Fruit fly (Drosophila melanogaster) whole organism, embryonic: Measurements from ENCODE around the gene CG18581.

Source experiments
- Adf1 ChIP-seq: fragments of 200-800 bp; sonication (Bioruptor generic); IDR thresholded peaks from 2 replicates; pipeline ENCODE4 v1.3.6; 2022; ENCODE audit warnings: missing biosample characterization, missing genetic modification characterization
- CG10462 ChIP-seq: fragments of 200-800 bp; sonication (Bioruptor generic); optimal IDR thresholded peaks from 2 replicates; lab custom pipeline; 2016; ENCODE audit warnings: missing biosample characterization, missing genetic modification characterization
- CG11696 ChIP-seq: fragments of 200-800 bp; sonication (Bioruptor generic); IDR thresholded peaks from 2 replicates; pipeline ENCODE4 v1.3.6; 2022; ENCODE audit warnings: missing biosample characterization, missing genetic modification characterization
- CG13775 ChIP-seq: fragments of 200-800 bp; sonication (Bioruptor generic); optimal IDR thresholded peaks from 3 replicates; lab custom pipeline; 2017; ENCODE audit warnings: missing biosample characterization, mild to moderate bottlenecking, missing genetic modification characterization
- CG14014 ChIP-seq: fragments of 200-800 bp; sonication (Bioruptor generic); IDR thresholded peaks from 2 replicates; pipeline ENCODE4 v1.3.6; 2022; ENCODE audit warnings: missing biosample characterization, missing genetic modification characterization
- CG14441 ChIP-seq: fragments of 200-800 bp; sonication (Bioruptor generic); IDR thresholded peaks from 2 replicates; pipeline ENCODE4 v1.3.6; 2022; ENCODE audit warnings: missing biosample characterization, missing genetic modification characterization
- CG14965 ChIP-seq: fragments of 200-800 bp; sonication (Bioruptor generic); optimal IDR thresholded peaks from 2 replicates; lab custom pipeline; 2016; ENCODE audit warnings: missing biosample characterization, missing genetic modification characterization, borderline replicate concordance
- CG1647 ChIP-seq: fragments of 200-800 bp; sonication (Bioruptor generic); optimal IDR thresholded peaks from 3 replicates; lab custom pipeline; 2016; ENCODE audit warnings: missing biosample characterization, missing genetic modification characterization
- CG16863 ChIP-seq: fragments of 200-800 bp; sonication (Bioruptor generic); optimal IDR thresholded peaks from 3 replicates; lab custom pipeline; 2016; ENCODE audit warnings: missing biosample characterization, missing genetic modification characterization
- CG17186 ChIP-seq: fragments of 200-800 bp; sonication (Bioruptor generic); optimal IDR thresholded peaks from 3 replicates; lab custom pipeline; 2017; ENCODE audit warnings: missing biosample characterization, missing genetic modification reagents, missing genetic modification characterization
- CG18262 ChIP-seq: fragments of 200-800 bp; optimal IDR thresholded peaks from 3 replicates; lab custom pipeline; 2019; ENCODE audit warnings: missing biosample characterization, mild to moderate bottlenecking, missing genetic modification characterization, moderate library complexity
- CG2116 ChIP-seq: fragments of 200-800 bp; sonication (Bioruptor generic); optimal IDR thresholded peaks from 3 replicates; lab custom pipeline; 2018; ENCODE audit warnings: missing biosample characterization, mild to moderate bottlenecking, missing genetic modification characterization
- CG2129 ChIP-seq: fragments of 200-800 bp; sonication (Bioruptor generic); IDR thresholded peaks from 2 replicates; pipeline ENCODE4 v1.3.6; 2022; ENCODE audit warnings: missing biosample characterization, missing genetic modification characterization; ENCODE audit not compliant: partially characterized antibody
- CG2712 ChIP-seq: fragments of 200-800 bp; optimal IDR thresholded peaks from 3 replicates; lab custom pipeline; 2019; ENCODE audit warnings: missing biosample characterization, mild to moderate bottlenecking, missing genetic modification characterization, moderate library complexity
- CG3838 ChIP-seq: fragments of 200-800 bp; sonication (Bioruptor generic); optimal IDR thresholded peaks from 3 replicates; lab custom pipeline; 2016; ENCODE audit warnings: missing biosample characterization, missing genetic modification characterization
- CG3847 ChIP-seq: fragments of 200-800 bp; sonication (Bioruptor generic); IDR thresholded peaks from 2 replicates; pipeline ENCODE4 v1.3.6; 2022; ENCODE audit warnings: missing biosample characterization, missing genetic modification characterization
- CG5245 ChIP-seq: fragments of 200-800 bp; sonication (Bioruptor generic); optimal IDR thresholded peaks from 3 replicates; lab custom pipeline; 2016; ENCODE audit warnings: missing biosample characterization, missing genetic modification characterization
- CG6813 ChIP-seq: fragments of 200-800 bp; sonication (Bioruptor generic); optimal IDR thresholded peaks from 2 replicates; lab custom pipeline; 2017; ENCODE audit warnings: missing biosample characterization, missing genetic modification characterization, mild to moderate bottlenecking, moderate library complexity, missing genetic modification reagents
- CG8765 ChIP-seq: fragments of 200-800 bp; sonication (Bioruptor generic); IDR thresholded peaks from 2 replicates; pipeline ENCODE4 v1.3.6; 2022; ENCODE audit warnings: missing biosample characterization, missing genetic modification characterization
- Dref ChIP-seq: fragments of 200-800 bp; sonication (Bioruptor generic); IDR thresholded peaks from 2 replicates; pipeline ENCODE4 v1.3.6; 2022; ENCODE audit warnings: missing biosample characterization, missing genetic modification characterization
- HLH4C ChIP-seq: fragments of 200-800 bp; sonication (Bioruptor generic); IDR thresholded peaks from 3 replicates; pipeline ENCODE4 v1.3.6; 2022; ENCODE audit warnings: missing biosample characterization, missing genetic modification characterization; ENCODE audit not compliant: partially characterized antibody
- Hand ChIP-seq: fragments of 200-800 bp; sonication (Bioruptor generic); optimal IDR thresholded peaks from 2 replicates; lab custom pipeline; 2017; ENCODE audit warnings: mild to moderate bottlenecking, missing biosample characterization, missing genetic modification reagents, missing genetic modification characterization
- Hr39 ChIP-seq: fragments of >200 bp; optimal IDR thresholded peaks from 2 replicates; lab custom pipeline; 2017
- Kr ChIP-seq: fragments of 200-800 bp; sonication (Bioruptor generic); optimal IDR thresholded peaks from 2 replicates; lab custom pipeline; 2017; ENCODE audit warnings: missing biosample characterization, mild to moderate bottlenecking, missing genetic modification characterization
- Lim3 ChIP-seq: fragments of 200-800 bp; sonication (Bioruptor generic); IDR thresholded peaks from 2 replicates; pipeline ENCODE4 v1.3.6; 2022; ENCODE audit warnings: missing biosample characterization, missing genetic modification characterization
- Ptx1 ChIP-seq: fragments of 200-800 bp; sonication (Bioruptor generic); IDR thresholded peaks from 2 replicates; pipeline ENCODE4 v1.3.6; 2022; ENCODE audit warnings: missing biosample characterization, missing genetic modification characterization
- Sin3A ChIP-seq: fragments of >200 bp; optimal IDR thresholded peaks from 2 replicates; lab custom pipeline; 2018
- Sox100B ChIP-seq: fragments of 200-800 bp; sonication (Bioruptor generic); optimal IDR thresholded peaks from 3 replicates; lab custom pipeline; 2018; ENCODE audit warnings: missing biosample characterization, mild to moderate bottlenecking, missing genetic modification characterization
- Xbp1 ChIP-seq: fragments of 200-800 bp; sonication (Bioruptor generic); optimal IDR thresholded peaks from 3 replicates; lab custom pipeline; 2016; ENCODE audit warnings: missing biosample characterization, mild to moderate bottlenecking, missing genetic modification characterization
- ac ChIP-seq: fragments of 200-800 bp; sonication (Bioruptor generic); optimal IDR thresholded peaks from 3 replicates; lab custom pipeline; 2017; ENCODE audit warnings: missing biosample characterization, mild to moderate bottlenecking, missing genetic modification characterization
- al ChIP-seq: fragments of 200-800 bp; sonication (Bioruptor generic); IDR thresholded peaks from 2 replicates; pipeline ENCODE4 v1.3.6; 2022; ENCODE audit warnings: missing biosample characterization, missing genetic modification characterization
- aop ChIP-seq: fragments of 200-800 bp; sonication (Bioruptor generic); IDR thresholded peaks from 2 replicates; pipeline ENCODE4 v1.3.6; 2022; ENCODE audit warnings: missing biosample characterization, missing genetic modification characterization
- bab2 ChIP-seq: fragments of 200-800 bp; sonication (Bioruptor generic); optimal IDR thresholded peaks from 2 replicates; lab custom pipeline; 2016; ENCODE audit warnings: missing biosample characterization, missing genetic modification characterization
- cad ChIP-seq: fragments of >200 bp; optimal IDR thresholded peaks from 2 replicates; lab custom pipeline; 2017; ENCODE audit warnings: missing biosample characterization, missing genetic modification characterization
- croc ChIP-seq: fragments of 200-800 bp; sonication (Bioruptor generic); conservative IDR thresholded peaks from 3 replicates; pipeline ENCODE4 v1.3.6; 2022; ENCODE audit warnings: missing biosample characterization, missing genetic modification characterization
- dpn ChIP-seq, 2 experiments: fragments of 200-800 bp; sonication (Bioruptor generic); optimal IDR thresholded peaks; 3 replicates each; lab custom pipeline; 2016; ENCODE audit warnings: missing biosample characterization in 2 of 2, missing genetic modification characterization in 2 of 2
- inv ChIP-seq: fragments of 200-800 bp; sonication (Bioruptor generic); IDR thresholded peaks from 2 replicates; pipeline ENCODE4 v1.3.6; 2022; ENCODE audit warnings: missing biosample characterization, missing genetic modification characterization; ENCODE audit not compliant: partially characterized antibody
- klu ChIP-seq: fragments of 200-800 bp; sonication (Bioruptor generic); IDR thresholded peaks from 2 replicates; pipeline ENCODE4 v1.3.6; 2022; ENCODE audit warnings: missing biosample characterization, missing genetic modification characterization
- mam ChIP-seq: fragments of 200-800 bp; sonication (Bioruptor generic); optimal IDR thresholded peaks from 3 replicates; lab custom pipeline; 2016; ENCODE audit warnings: missing biosample characterization, missing genetic modification characterization
- pb ChIP-seq: fragments of 200-800 bp; sonication (Bioruptor generic); optimal IDR thresholded peaks from 3 replicates; lab custom pipeline; 2016; ENCODE audit warnings: missing biosample characterization, missing genetic modification characterization
- peb ChIP-seq: fragments of 200-800 bp; sonication (Bioruptor generic); IDR thresholded peaks from 2 replicates; pipeline ENCODE4 v1.3.6; 2022; ENCODE audit warnings: missing biosample characterization, missing genetic modification characterization
- ro ChIP-seq: fragments of 200-800 bp; sonication (Bioruptor generic); IDR thresholded peaks from 2 replicates; pipeline ENCODE4 v1.3.6; 2022; ENCODE audit warnings: missing biosample characterization, missing genetic modification characterization
- sc ChIP-seq, 3 experiments: fragments of >200 bp in 2 of 3; fragments of 200-800 bp in 1 of 3; sonication (Bioruptor generic) in 1 of 3; optimal IDR thresholded peaks; 2 replicates in 2 of 3; 3 replicates in 1 of 3; lab custom pipeline; 2017; ENCODE audit warnings: mild to moderate bottlenecking in 1 of 3, missing biosample characterization in 1 of 3, missing genetic modification characterization in 1 of 3, missing genetic modification reagents in 1 of 3
- so ChIP-seq: fragments of 200-800 bp; sonication (Bioruptor generic); IDR thresholded peaks from 3 replicates; pipeline ENCODE4 v1.3.6; 2022; ENCODE audit warnings: missing biosample characterization, missing genetic modification characterization
- stc ChIP-seq: fragments of 200-800 bp; sonication (Bioruptor generic); IDR thresholded peaks from 2 replicates; pipeline ENCODE4 v1.3.6; 2022; ENCODE audit warnings: missing biosample characterization, missing genetic modification characterization
- tap ChIP-seq: fragments of 200-800 bp; optimal IDR thresholded peaks from 3 replicates; lab custom pipeline; 2019; ENCODE audit warnings: missing biosample characterization, mild to moderate bottlenecking, missing genetic modification characterization, moderate library complexity
- tll ChIP-seq, 2 experiments: fragments of 200-800 bp in 1 of 2; fragments of >200 bp in 1 of 2; sonication (Bioruptor generic) in 1 of 2; optimal IDR thresholded peaks; 2 replicates each; lab custom pipeline; 2017 to 2019; ENCODE audit warnings: missing biosample characterization in 2 of 2, missing genetic modification characterization in 2 of 2, mild to moderate bottlenecking in 1 of 2, moderate library complexity in 1 of 2
- toy ChIP-seq: fragments of 200-800 bp; sonication (Bioruptor generic); IDR thresholded peaks from 2 replicates; pipeline ENCODE4 v1.3.6; 2022; ENCODE audit warnings: missing biosample characterization, missing genetic modification characterization
- tx ChIP-seq: fragments of 200-800 bp; sonication (Bioruptor generic); optimal IDR thresholded peaks from 2 replicates; lab custom pipeline; 2016; ENCODE audit warnings: missing biosample characterization, missing genetic modification characterization
- zf30C ChIP-seq: fragments of 200-800 bp; sonication (Bioruptor generic); optimal IDR thresholded peaks from 3 replicates; lab custom pipeline; 2018; ENCODE audit warnings: missing biosample characterization, mild to moderate bottlenecking, missing genetic modification characterization

CG18581 gene

dm6 chr3L:15011638-15012335 is 38.2 kb downstream of the CG18581 start (continued):
- TF ChIP-seq Xbp1 (GFP tag; lab: Kevin White, UChicago) (peak; percentile 77), croc (GFP tag; lab: Robert Waterston, UW) (peak; percentile 38; the same call in 2 of the 3 replicates), CG11696 (peak; percentile 47; the same call in 1 of the 2 replicates), Hand (GFP tag; lab: Kevin White, UChicago) (peak; percentile 27), Sox100B (GFP tag; lab: Kevin White, UChicago) (peak; percentile 80), CG3847 (peak; percentile 50; the same call in 1 of the 2 replicates), CG14014 (peak; percentile 58; the same call in 1 of the 2 replicates), CG5245 (GFP tag; lab: Kevin White, UChicago) (peak; percentile 58), CG16863 (GFP tag; lab: Kevin White, UChicago) (peak; percentile 29), CG8765 (GFP tag; lab: Robert Waterston, UW) (no peak), Dref (GFP tag; lab: Robert Waterston, UW) (no peak), inv (GFP tag; lab: Robert Waterston, UW) (no peak), CG14965 (GFP tag; lab: Kevin White, UChicago) (no peak), zf30C (GFP tag; lab: Kevin White, UChicago) (peak; percentile 63), so (GFP tag; lab: Robert Waterston, UW) (peak; percentile 69; the same call in 1 of the 3 replicates), toy (GFP tag; lab: Robert Waterston, UW) (no peak), aop (no peak), ro (GFP tag; lab: Robert Waterston, UW) (peak; percentile 9; the same call in 1 of the 2 replicates), CG13775 (peak; percentile 62), Adf1 (GFP tag; lab: Robert Waterston, UW) (no peak), Lim3 (GFP tag; lab: Robert Waterston, UW) (0 out of 2 replicates have a peak, but pooled peaks have one; percentile 63), sc (optimal IDR thresholded peaks at IDR 0.05; lab: Kevin White, UChicago) (no peak), sc (GFP tag; optimal IDR thresholded peaks at IDR 0.05; lab: Kevin White, UChicago) (peak; percentile 20), CG2129 (no peak), Sin3A (no peak), Hr39 (lab: Kevin White, UChicago) (no peak), dpn (GFP tag; optimal IDR thresholded peaks at IDR 0.05; lab: Kevin White, UChicago) (peak in 1 of 2 experiments; percentile 60), CG6813 (GFP tag; lab: Kevin White, UChicago) (peak; percentile 65), tll (GFP tag; optimal IDR thresholded peaks at IDR 0.05; lab: Kevin White, UChicago) (no peak), tx (GFP tag; lab: Kevin White, UChicago) (no peak), HLH4C (no peak), CG2116 (GFP tag; lab: Kevin White, UChicago) (peak; percentile 18), CG17186 (GFP tag; lab: Kevin White, UChicago) (no peak), peb (GFP tag; lab: Robert Waterston, UW) (0 out of 2 replicates have a peak, but pooled peaks have one; percentile 49), Ptx1 (GFP tag; lab: Robert Waterston, UW) (peak; percentile 82), CG2712 (tag; lab: Kevin White, UChicago) (peak; percentile 88), al (peak; percentile 38; the same call in 1 of the 2 replicates), bab2 (GFP tag; lab: Kevin White, UChicago) (peak; percentile 55), CG14441 (peak; percentile 76), CG1647 (GFP tag; lab: Kevin White, UChicago) (no peak), CG10462 (GFP tag; lab: Kevin White, UChicago) (no peak), ac (GFP tag; lab: Kevin White, UChicago) (no peak), klu (peak; percentile 22; the same call in 1 of the 2 replicates), mam (peak; percentile 5), cad (GFP tag; lab: Kevin White, UChicago) (no peak), tap (tag; lab: Kevin White, UChicago) (peak; percentile 82), pb (GFP tag; lab: Kevin White, UChicago) (no peak), CG3838 (peak; percentile 36), CG18262 (tag; lab: Kevin White, UChicago) (peak; percentile 86), Kr (GFP tag; lab: Kevin White, UChicago) (no peak), stc (GFP tag; lab: Robert Waterston, UW) (peak; percentile 57)
